Worm (Caenorhabditis elegans): ENCODE data around the gene K02C4.3.

K02C4.3 gene

ce11 chrII:8039416-8039815, 47.2 kb downstream of the K02C4.3 start, which contains the start of the genes ubh-4 and algn-6 (continued):
- TF ChIP-seq jun-1 (tag; optimal IDR thresholded peaks at IDR 0.05) (no peak), nhr-84 (tag; optimal IDR thresholded peaks at IDR 0.05) (no peak), dsc-1 (tag; optimal IDR thresholded peaks at IDR 0.05) (peak; percentile 28), nhr-20 (tag; optimal IDR thresholded peaks at IDR 0.05) (peak; percentile 72), nhr-47 (tag; optimal IDR thresholded peaks at IDR 0.05) (peak; percentile 70), nhr-90 (tag; optimal IDR thresholded peaks at IDR 0.05; ENCODE audit: poor library complexity) (peak; percentile 53), swsn-7 (tag; optimal IDR thresholded peaks at IDR 0.05) (peak; percentile 46), lsy-2 (tag; optimal IDR thresholded peaks at IDR 0.05) (peak; percentile 81 to 96), ceh-63 (GFP tag; optimal IDR thresholded peaks at IDR 0.05) (no peak), F16B12.6 (tag; optimal IDR thresholded peaks at IDR 0.05) (no peak), blmp-1 (tag; optimal IDR thresholded peaks at IDR 0.05) (peak; percentile 16), mep-1 (tag; optimal IDR thresholded peaks at IDR 0.05) (peak; percentile 78), C16A3.4 (tag; optimal IDR thresholded peaks at IDR 0.05) (peak; percentile 82), irx-1 (tag; optimal IDR thresholded peaks at IDR 0.05) (peak; percentile 44), lin-15B (tag; optimal IDR thresholded peaks at IDR 0.05) (peak; percentile 83), nhr-77 (tag; optimal IDR thresholded peaks at IDR 0.05) (peak; percentile 38), pqm-1 (tag; optimal IDR thresholded peaks at IDR 0.05) (no peak), ces-1 (GFP tag; optimal IDR thresholded peaks at IDR 0.05) (no peak), unc-130 (tag; optimal IDR thresholded peaks at IDR 0.05) (peak; percentile 34), grh-1 (GFP tag; IDR thresholded peaks at IDR 0.05) (no peak), xbp-1 (tag; optimal IDR thresholded peaks at IDR 0.05) (peak; percentile 63), mdl-1 (tag; optimal IDR thresholded peaks at IDR 0.05) (peak in 1 of 2 experiments; percentile 17)

DNA sequence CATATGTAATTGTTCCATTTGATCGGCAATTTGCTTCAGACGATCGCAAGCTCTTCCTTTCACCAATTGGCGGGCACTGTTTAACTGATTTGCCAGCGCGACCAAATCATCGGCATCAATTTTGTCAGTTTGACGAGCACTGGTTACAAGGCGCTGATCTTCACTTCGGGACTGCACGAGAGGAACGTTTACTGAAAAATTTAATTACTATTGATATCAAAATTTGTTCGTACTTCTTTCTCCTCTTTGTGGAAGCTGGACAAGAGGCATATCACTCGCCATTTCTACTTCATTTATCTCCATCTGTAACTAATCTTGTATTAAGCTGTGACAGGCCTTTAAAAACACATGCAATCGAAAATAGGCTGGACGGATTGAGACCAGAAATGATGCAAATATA, 48.8 kb downstream of the K02C4.3 start, which contains the start of gene C08B11.9:
C08B11.9 (minus strand) TSS at position 307 of the 400 bp plus-strand sequence.
- TF ChIP-seq fkh-8 (tag; optimal IDR thresholded peaks at IDR 0.05) (no peak), snu-23 (GFP tag; optimal IDR thresholded peaks at IDR 0.05) (no peak), nhr-85 (tag) (no peak), nhr-76 (tag; optimal IDR thresholded peaks at IDR 0.05) (no peak)

ce11 chrII:8037246-8037645, 49.4 kb downstream of the K02C4.3 start, which contains the start of gene arp-6:
Gene arp-6 (minus strand): TSS chrII:8037346.
- TF ChIP-seq ets-5 (GFP tag; IDR thresholded peaks at IDR 0.05) (no peak), jun-1 (tag; optimal IDR thresholded peaks at IDR 0.05) (no peak), nhr-237 (tag; optimal IDR thresholded peaks at IDR 0.05) (no peak), hlh-17 (GFP tag; optimal IDR thresholded peaks at IDR 0.05; ENCODE audit: borderline replicate concordance) (no peak), egl-13 (tag; optimal IDR thresholded peaks at IDR 0.05) (no peak), aly-2 (tag; optimal IDR thresholded peaks at IDR 0.05) (no peak), mep-1 (tag; optimal IDR thresholded peaks at IDR 0.05) (no peak), elt-2 (tag; optimal IDR thresholded peaks at IDR 0.05) (no peak), pag-3 (tag; optimal IDR thresholded peaks at IDR 0.05; ENCODE audit: borderline replicate concordance, insufficient read depth) (no peak), unc-130 (tag; optimal IDR thresholded peaks at IDR 0.05) (no peak), pax-3 (tag; optimal IDR thresholded peaks at IDR 0.05) (no peak), fkh-10 (GFP tag; optimal IDR thresholded peaks at IDR 0.05) (no peak), alr-1 (tag; optimal IDR thresholded peaks at IDR 0.05; ENCODE audit: borderline replicate concordance) (no peak), unc-30 (tag; optimal IDR thresholded peaks at IDR 0.05) (no peak), sup-37 (GFP tag; optimal IDR thresholded peaks at IDR 0.05) (no peak)

DNA sequence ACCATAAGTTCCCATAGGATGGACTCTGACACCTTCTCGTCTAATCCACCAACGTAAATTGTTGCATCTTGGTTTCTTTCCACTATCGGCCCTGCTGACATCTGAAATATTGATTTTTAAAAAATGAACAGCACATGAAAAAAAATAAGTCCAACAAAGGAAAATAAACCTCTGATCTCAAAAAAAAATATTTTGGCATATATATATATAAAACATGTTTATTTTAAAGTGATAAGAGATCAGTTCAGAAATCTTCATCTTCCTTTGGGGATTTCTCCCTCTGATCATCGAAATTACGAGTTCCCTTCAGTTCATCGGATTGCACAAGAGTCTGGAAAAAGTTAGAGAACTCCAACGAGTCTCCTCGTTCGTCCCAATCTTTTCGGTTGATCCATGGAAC, 51.0 kb downstream of the K02C4.3 start, which contains the start of gene sap-49:
sap-49 (minus strand) TSS at position 101 of the 400 bp plus-strand sequence.
- no peak for TF ChIP-seq lsy-2 (tag; optimal IDR thresholded peaks at IDR 0.05)
- TF ChIP-seq snpc-4 (tag; optimal IDR thresholded peaks at IDR 0.05), result no peak
- no peak for TF ChIP-seq lin-15B (tag; optimal IDR thresholded peaks at IDR 0.05)
- no peak for TF ChIP-seq ets-5 (GFP tag; IDR thresholded peaks at IDR 0.05)
- no peak for TF ChIP-seq ceh-88 (GFP tag; IDR thresholded peaks at IDR 0.05)
- no peak for TF ChIP-seq hlh-17 (GFP tag; optimal IDR thresholded peaks at IDR 0.05; ENCODE audit: borderline replicate concordance)
- TF ChIP-seq nhr-11 (tag; optimal IDR thresholded peaks at IDR 0.05), result no peak
- TF ChIP-seq fkh-8 (tag; optimal IDR thresholded peaks at IDR 0.05), result no peak
